Fruit fly (Drosophila melanogaster) whole organism, larva: ENCODE results near the gene Brd.
A peak's percentile ranks its signal among the peaks of the same experiment; 100 is the strongest.

Experiments
- noc ChIP-seq: fragments of 200-800 bp; sonication (Bioruptor generic); optimal IDR thresholded peaks from 3 replicates; lab custom pipeline; 2019; ENCODE audit warnings: missing biosample characterization, mild to moderate bottlenecking, missing genetic modification characterization, moderate library complexity

Brd gene

DNA sequence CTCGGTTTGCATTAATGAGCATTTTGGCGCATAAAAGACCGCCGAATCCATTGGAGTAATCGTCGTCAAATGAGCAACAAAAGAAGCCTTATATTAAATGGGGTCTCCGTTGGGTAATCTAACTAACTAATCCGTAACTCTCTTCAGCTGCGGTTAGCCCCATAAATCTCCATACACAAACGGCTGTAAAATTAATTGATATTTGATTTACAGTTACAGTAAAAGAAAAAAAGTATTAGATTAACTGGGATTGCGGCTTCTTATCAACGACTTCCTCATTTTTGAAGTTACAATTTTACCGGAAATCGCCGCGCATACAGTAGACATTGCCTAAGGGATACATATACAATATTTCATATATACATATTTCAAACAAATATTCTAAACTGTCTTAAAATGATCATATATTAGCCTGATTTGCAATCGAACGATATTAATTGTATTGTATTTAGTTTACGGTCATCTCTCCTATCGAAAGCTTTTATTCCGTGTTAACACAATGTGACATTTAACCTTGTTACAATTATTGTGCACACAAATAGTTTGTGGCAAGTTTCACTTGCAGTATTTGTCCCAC is 14.0 kb downstream of the Brd start:
- no peak for TF ChIP-seq noc (tag; lab: Kevin White, UChicago)

DNA sequence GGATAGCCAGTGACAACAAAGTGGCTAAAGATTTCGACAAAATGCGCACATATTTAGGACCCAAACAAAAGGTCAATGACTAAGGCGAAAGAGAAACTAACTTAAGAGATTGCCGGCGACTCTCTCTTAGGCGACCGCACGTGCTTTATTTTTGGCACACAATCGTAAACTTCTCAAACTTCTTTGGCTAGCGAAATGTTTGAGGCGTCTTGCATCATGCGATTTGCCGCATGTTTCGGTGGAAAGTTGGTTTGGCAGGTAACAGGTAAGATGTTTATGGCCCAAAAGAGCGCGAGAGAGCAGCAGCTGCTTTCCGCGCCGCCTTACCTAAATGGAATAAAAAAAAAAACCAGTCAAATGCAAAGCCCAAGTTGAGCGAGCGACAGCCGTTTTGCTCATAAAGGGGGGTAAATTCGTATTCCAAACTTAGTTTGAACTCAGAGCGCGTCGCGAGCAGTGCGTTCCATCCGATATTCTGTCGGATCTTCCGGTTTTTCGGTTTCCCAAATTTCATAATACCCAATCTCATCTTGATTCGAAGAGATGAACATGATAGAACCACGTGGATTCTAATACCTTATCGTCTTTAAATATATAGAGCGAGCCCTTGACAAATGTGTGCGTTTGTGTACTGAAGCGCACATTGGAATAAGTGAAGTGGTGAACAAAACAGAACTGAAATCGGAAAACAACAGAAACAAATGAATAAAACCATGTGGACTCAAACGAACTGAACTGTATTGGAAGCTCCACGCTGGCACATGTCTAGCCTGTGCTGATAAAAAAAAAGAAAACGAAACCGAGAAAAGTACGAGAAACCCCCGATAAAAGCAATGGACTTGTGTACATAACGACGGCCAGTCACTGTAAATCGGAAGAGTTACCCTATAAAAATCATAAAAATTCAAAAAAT is 14.8 kb downstream of the Brd start:
- peak; percentile 35 for TF ChIP-seq noc (tag; lab: Kevin White, UChicago)

DNA sequence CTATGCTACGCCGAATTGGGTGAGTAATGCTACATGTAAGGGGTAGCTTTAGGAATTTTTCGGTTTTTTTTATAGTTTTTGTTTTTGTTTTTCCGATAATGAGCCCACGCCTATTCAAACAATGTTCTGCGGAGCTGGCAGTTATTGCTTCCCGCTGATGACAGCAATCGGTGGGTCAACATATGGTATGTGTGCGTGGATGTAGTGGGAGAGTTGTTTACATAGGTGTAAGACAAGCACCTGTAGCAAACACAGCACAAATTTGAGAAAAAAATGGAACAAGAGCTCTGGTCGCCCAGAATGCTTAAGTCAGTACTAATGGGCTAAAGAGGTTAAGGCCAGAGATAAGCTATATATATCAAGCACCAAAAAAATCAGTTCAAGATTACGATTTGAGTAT is 15.8 kb downstream of the Brd start:
- no peak for TF ChIP-seq noc (tag; lab: Kevin White, UChicago)

DNA sequence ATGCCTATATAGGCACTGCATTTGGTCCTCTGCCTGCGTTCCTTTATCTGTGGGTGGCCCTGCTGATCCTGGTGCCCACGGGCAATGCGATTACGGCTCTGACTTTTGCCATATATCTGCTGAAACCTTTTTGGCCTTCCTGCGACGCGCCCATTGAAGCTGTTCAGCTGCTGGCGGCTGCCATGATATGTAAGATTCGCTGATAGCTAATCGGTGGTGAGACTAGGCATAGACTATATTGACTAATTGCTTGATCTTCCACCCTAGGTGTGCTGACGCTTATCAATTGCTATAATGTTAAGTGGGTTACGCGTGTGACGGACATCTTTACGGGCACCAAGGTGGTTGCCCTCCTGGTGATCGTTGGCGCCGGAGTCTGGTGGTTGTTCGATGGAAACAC is 17.4 kb downstream of the Brd start:
- TF ChIP-seq noc (tag; lab: Kevin White, UChicago) = no peak

DNA sequence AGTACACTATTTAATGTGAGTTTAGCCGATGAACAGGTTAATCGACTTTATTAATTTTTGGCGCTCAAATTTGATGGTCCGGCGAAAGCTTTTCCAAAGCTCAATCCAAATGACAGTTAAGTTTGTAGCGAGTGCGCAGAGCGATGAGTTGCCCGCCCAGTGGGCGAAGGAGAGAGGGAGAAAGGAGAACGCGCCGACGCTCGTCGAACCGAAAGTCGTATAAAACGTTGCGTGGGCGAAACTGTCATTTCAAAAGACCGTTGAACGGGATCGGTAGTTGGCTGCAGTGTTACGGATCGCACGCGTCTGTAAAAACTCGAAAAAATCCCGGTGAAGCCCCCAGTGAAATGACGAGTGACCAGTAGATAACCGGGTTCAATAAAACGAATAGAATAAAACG is 19.6 kb downstream of the Brd start, which contains the start of gene Zip71B:
Gene Zip71B, plus strand, starts transcription at position 265 of the 400 bp plus-strand sequence.
- no peak for TF ChIP-seq noc (tag; lab: Kevin White, UChicago)

DNA sequence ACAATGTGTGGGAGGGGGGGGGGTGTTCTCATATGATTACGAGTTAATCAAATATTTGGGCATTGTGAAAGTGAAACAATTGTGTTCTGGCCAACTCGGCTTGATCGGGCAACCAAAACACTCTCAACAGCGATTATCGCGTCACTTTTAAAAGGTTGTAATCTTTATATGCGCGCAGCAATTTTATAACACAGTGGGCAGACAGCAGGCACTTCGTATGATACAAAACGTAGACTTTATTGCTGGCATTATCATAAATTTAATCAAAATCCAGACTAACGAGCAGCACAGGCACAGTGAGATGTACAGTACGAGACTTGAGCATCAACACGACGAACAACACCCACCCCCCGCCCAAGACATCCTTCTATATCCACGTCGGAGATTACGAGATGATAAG is 20.3 kb downstream of the Brd start:
- TF ChIP-seq noc (tag; lab: Kevin White, UChicago) = peak; percentile 65

DNA sequence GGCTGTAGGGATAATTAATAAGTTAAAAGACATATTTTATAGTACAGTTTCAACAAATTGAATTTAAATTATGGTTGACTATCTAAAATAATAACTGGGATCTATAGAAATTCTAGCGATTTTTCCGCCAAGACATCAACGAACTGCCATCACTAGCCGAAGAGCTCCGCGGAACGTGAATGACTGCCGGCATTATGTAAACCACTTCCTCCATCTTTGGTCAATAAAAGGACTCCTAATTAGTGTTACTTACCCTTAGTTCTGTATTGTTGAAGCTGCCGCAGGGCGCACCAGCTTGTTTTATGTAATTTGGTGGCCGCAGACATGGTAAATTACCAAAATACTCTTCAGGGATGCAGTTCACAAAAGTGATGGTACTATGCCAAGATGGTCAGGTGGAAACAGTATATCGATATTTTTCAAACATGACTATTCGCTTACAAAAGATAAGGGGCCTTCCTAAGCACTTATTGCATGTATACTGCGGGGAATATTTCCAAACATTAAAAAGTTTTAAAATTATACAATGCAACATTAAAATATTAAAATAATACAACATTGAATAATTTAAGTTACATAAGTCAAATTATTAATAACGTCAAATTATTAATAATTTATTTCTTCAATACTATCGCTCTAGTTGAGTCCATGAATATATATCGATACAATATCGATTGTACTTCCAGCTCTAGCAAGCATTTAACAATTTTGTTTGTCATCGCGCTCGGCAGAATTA is 27.0 kb downstream of the Brd start, which contains the start of the genes mRpL39 and Prosbeta2:
Gene mRpL39, minus strand, starts transcription at position 383 of the 736 bp plus-strand sequence.
Gene Prosbeta2, plus strand, starts transcription at position 668 of the 736 bp plus-strand sequence.
- no peak for TF ChIP-seq noc (tag; lab: Kevin White, UChicago)

DNA sequence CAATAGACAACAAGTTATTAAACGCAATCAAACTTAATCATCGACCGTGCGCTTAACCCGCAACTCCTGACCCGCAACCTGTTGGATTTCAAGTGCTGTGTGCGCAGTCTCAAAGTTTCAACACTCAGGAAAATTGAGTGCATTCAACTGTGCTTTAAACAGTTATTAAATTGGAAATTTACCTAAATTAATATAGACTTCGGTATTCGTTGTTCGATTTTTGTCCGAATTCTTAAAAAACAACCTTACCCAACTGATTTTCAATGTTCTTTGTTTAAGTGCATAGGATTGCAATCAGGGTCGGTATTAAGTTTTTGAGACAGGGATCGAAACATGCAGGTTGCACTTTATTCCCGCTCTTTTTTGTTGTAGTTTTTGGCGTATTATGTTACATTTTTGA is 32.6 kb downstream of the Brd start:
- no peak for TF ChIP-seq noc (tag; lab: Kevin White, UChicago)

DNA sequence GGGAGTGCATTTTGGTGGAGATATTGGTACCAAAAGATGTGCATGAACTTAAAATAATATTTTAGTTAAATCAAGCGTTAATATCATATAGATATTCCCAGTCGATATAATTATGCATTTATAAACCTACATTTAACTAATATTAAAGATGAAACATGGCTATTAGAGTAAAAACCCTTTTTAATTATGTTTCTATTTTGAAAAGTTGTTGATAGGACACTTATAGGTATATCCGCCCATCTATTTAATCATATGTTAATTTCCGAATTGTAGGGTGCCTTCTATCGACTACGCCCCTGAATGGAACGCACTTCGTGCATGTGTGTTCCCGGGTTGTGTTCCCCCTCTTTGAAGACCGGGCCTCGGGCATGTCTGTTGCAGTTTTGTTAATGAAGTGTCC is 33.3 kb downstream of the Brd start:
- TF ChIP-seq noc (tag; lab: Kevin White, UChicago) = no peak

DNA sequence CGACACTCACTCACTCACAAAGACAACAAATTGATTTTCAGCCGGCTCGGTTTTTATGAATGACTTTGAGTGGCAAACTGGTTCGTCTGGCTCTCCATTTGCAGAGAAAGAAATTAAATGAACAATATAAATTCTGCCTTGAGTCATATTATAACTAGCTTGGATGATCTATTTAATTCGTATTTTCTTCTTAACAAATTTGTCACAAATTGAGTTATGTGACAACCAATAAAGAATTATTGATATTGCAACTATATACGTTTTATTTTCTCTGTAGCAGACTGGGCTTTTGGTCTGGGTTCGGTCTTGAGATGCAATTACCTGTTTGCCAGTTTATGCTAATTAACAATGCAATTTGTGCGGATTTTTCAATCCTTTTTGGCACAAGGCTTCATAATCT is 34.4 kb downstream of the Brd start:
- no peak for TF ChIP-seq noc (tag; lab: Kevin White, UChicago)

DNA sequence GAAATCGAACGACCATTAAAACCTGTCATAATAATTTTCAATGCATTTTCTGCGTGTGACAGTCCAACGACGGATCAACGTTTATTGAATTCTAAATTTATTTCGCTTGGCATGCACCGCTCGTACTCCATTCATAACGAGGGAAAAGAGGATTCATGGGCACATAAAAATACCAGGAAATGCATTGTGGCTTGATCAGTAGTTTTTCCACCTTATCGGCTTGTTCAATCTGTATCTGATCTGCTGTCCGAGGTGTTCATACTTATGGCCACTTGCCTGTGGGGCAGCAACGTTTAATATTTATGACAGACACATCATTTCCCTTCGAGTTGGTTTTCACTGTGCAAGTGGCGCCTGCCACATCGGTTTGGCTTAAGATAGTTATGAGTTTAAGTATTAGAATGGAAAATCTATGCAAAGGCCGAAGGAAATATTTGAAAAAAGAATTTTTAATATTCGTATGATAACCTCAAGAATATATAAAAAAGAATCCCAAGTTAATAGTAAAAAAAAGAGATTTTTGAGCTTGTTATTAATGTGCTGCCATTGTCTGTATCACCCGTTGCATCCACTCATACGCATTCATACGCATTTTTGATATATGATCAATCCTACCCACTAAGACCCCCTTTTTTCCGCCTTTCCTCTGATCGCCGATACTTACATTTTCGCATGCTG is 34.9 kb downstream of the Brd start:
- TF ChIP-seq noc (tag; lab: Kevin White, UChicago) = no peak

DNA sequence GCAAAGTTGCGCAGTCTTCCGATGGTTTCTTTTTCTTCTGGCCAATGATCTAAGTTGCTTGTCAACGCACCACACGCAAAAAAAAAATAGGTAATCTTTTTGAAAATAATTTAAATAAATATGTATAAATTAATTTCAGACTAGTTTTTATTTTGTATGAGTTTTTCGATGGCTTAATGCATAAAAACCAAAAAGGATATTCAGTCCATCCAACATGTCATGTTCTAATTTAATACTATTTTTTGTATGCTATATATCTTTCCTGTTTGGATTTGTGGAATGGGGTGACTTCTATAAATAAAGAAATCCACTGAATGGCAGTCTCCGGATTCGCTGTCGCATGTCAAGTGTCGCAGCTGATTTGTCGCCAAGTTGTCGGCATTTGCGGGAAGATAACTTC is 37.2 kb downstream of the Brd start:
- no peak for TF ChIP-seq noc (tag; lab: Kevin White, UChicago)

DNA sequence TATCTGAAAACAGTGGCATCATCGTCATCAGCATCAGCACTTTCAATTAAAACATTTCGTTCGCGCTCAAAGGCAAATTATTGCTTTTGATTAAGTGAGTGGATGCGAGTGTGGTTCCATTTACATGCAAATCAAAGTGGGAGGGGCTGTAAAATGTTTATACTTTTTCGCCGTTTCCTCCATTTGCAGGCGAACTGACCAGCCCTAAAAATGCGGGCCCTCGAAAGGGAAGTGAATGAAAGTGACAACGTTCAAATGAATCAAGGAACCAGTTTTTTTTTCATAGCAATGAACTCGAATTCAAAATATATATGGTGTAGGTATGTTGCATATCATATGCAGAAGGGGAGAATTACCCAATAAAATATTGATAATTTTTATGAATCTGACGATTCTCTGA is 38.1 kb downstream of the Brd start:
- TF ChIP-seq noc (tag; lab: Kevin White, UChicago) = no peak

DNA sequence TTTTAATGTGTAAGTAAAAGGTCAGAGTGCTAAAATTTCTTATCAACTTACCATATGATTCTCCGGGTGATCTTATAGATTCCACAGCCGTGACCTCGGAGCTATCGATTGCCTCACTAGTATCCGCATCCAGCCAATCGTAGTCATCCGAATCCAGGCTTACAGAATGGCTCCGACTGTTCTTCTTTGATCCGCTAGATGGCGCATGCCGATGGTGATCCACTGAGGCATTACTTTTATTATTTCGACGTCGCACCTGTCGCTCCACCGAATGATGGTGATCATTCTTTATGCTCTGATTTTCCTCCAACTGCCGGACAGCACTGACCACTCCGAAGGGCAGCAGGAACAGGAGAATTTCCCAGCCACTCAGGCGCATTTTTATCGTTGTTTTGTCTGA is 38.7 kb downstream of the Brd start:
- no peak for TF ChIP-seq noc (tag; lab: Kevin White, UChicago)

DNA sequence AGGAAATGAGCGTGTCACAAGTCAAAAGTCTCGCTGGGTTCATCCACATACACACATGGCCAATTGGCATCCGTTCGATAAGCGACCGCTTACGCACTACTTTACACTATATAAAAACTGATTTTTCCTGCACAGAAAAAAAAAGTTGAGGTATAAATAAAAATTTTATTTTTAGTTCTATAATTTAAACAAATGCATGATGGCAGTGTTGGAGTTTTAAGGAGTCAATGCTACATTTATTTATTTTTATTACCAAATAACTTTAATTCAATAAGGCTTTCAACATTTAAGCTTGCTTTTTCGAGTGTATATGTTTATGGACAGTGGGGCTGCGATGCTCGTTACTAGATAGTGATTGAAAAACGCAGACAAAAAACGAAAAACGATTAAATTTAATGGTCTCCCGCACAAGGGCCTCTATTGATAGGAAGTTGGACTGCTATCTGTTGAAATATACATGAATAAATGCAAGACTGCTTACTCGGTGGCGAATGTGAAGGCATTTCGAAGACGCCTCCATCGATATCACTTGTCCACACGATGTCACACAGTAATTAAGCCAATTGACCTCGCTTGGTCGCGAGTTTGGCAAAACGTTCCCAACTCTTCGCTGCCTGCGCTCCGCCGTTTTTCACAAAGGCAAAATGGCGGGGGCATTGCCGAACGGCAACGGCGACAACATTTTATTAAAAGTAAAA is 39.3 kb downstream of the Brd start:
- TF ChIP-seq noc (tag; lab: Kevin White, UChicago) = peak; percentile 74
